Worm (Caenorhabditis elegans) whole organism, L2 larva: ENCODE results near the gene Y57A10A.5.

ENCODE experiments used
- R02D3.7 ChIP-seq: fragments of 150-350 bp; optimal IDR thresholded peaks from 2 replicates; lab custom pipeline; 2014; ENCODE audit warnings: missing biosample characterization, missing genetic modification characterization
- ceh-16 ChIP-seq: fragments of 150-350 bp; optimal IDR thresholded peaks from 2 replicates; lab custom pipeline; 2014; ENCODE audit warnings: missing biosample characterization, missing genetic modification characterization
- egl-27 ChIP-seq: sonication (generic microtip); optimal IDR thresholded peaks from 3 replicates; lab custom pipeline; 2017; ENCODE audit warnings: missing biosample characterization, missing genetic modification reagents, missing genetic modification characterization
- elt-1 ChIP-seq: fragments of 150-350 bp; optimal IDR thresholded peaks from 2 replicates; lab custom pipeline; 2014; ENCODE audit warnings: missing biosample characterization, missing genetic modification characterization
- elt-3 ChIP-seq: sonication (generic microtip); optimal IDR thresholded peaks from 2 replicates; lab custom pipeline; 2017; ENCODE audit warnings: missing biosample characterization, missing genetic modification characterization
- gmeb-1 ChIP-seq: fragments of 150-350 bp; optimal IDR thresholded peaks from 2 replicates; lab custom pipeline; 2014; ENCODE audit warnings: missing biosample characterization, missing genetic modification characterization
- lin-11 ChIP-seq: fragments of 150-350 bp; sonication (generic microtip); optimal IDR thresholded peaks from 2 replicates; lab custom pipeline; 2014; ENCODE audit warnings: missing biosample characterization, missing genetic modification characterization, inconsistent platforms, mixed read lengths
- nhr-11 ChIP-seq: fragments of 150-350 bp; optimal IDR thresholded peaks from 2 replicates; lab custom pipeline; 2014; ENCODE audit warnings: missing biosample characterization, missing genetic modification characterization
- nhr-129 ChIP-seq: fragments of 150-350 bp; optimal IDR thresholded peaks from 2 replicates; lab custom pipeline; 2014; ENCODE audit warnings: missing biosample characterization, missing genetic modification characterization
- nhr-23 ChIP-seq: fragments of 150-350 bp; optimal IDR thresholded peaks from 2 replicates; lab custom pipeline; 2014; ENCODE audit warnings: missing biosample characterization, missing genetic modification reagents, missing genetic modification characterization
- nhr-6 ChIP-seq: fragments of 150-350 bp; optimal IDR thresholded peaks from 2 replicates; lab custom pipeline; 2014; ENCODE audit warnings: missing biosample characterization, missing genetic modification characterization
- snpc-4 ChIP-seq: fragments of 150-350 bp; optimal IDR thresholded peaks from 2 replicates; lab custom pipeline; 2014; ENCODE audit warnings: missing biosample characterization, missing genetic modification characterization
- unc-62 ChIP-seq: fragments of 150-350 bp; optimal IDR thresholded peaks from 2 replicates; lab custom pipeline; 2014; ENCODE audit warnings: missing biosample characterization, missing genetic modification reagents, missing genetic modification characterization
- ztf-4 ChIP-seq: fragments of 150-350 bp; optimal IDR thresholded peaks from 2 replicates; lab custom pipeline; 2014; ENCODE audit warnings: missing biosample characterization, missing genetic modification characterization

ce11 chrII:12107840-12108239 lies 46.4 kb upstream of the Y57A10A.5 start, which contains the start of gene Y17G7B.18:
- TF ChIP-seq ceh-16 (no peak), nhr-11 (no peak), snpc-4 (tag; lab: Kevin White, UChicago) (peak; percentile 64), egl-27 (tag; lab: Kevin White, UChicago) (peak; percentile 56), nhr-6 (tag; lab: Kevin White, UChicago) (peak; percentile 35), lin-11 (tag; lab: Kevin White, UChicago) (no peak), R02D3.7 (tag; lab: Kevin White, UChicago) (peak; percentile 25), ztf-4 (tag; lab: Kevin White, UChicago) (no peak), gmeb-1 (tag; lab: Kevin White, UChicago) (peak; percentile 96), nhr-129 (tag; lab: Kevin White, UChicago) (peak; percentile 62), elt-3 (tag; lab: Kevin White, UChicago) (no peak), nhr-23 (tag; lab: Kevin White, UChicago) (no peak), unc-62 (GFP tag; lab: Kevin White, UChicago) (no peak), elt-1 (tag; lab: Kevin White, UChicago) (no peak)
